Worm (Caenorhabditis elegans) whole organism, L1 larva: ENCODE measurements around the gene ZC376.8.

Experiments used
- C16A3.4 ChIP-seq: fragments of 150-350 bp; optimal IDR thresholded peaks from 2 replicates; lab custom pipeline; 2014; ENCODE audit warnings: missing biosample characterization, missing genetic modification characterization
- C34B4.2 ChIP-seq: sonication (generic microtip); optimal IDR thresholded peaks from 2 replicates; lab custom pipeline; 2017; ENCODE audit warnings: mild to moderate bottlenecking, missing genetic modification characterization, missing compliant biosample characterization
- Y116A8C.19 ChIP-seq: sonication (generic microtip); optimal IDR thresholded peaks from 2 replicates; lab custom pipeline; 2016; ENCODE audit warnings: missing compliant biosample characterization, missing genetic modification characterization, borderline replicate concordance
- alr-1 ChIP-seq: fragments of 200-800 bp; sonication (Bioruptor generic); optimal IDR thresholded peaks from 2 replicates; lab custom pipeline; 2018; ENCODE audit warnings: borderline replicate concordance, mild to moderate bottlenecking, missing genetic modification characterization, missing compliant biosample characterization
- ama-1 ChIP-seq: fragments of 150-350 bp; optimal IDR thresholded peaks from 2 replicates; lab custom pipeline; 2014
- ceh-63 ChIP-seq: fragments of 200-800 bp; sonication (Bioruptor generic); optimal IDR thresholded peaks from 2 replicates; lab custom pipeline; 2018; ENCODE audit warnings: mild to moderate bottlenecking, missing genetic modification characterization, missing compliant biosample characterization
- ceh-8 ChIP-seq: fragments of 200-800 bp; sonication (Bioruptor generic); optimal IDR thresholded peaks from 2 replicates; lab custom pipeline; 2018; ENCODE audit warnings: mild to moderate bottlenecking, missing genetic modification characterization, moderate library complexity, missing compliant biosample characterization
- ceh-82 ChIP-seq, 3 experiments: fragments of 150-350 bp in 1 of 3; sonication (generic microtip) in 2 of 3; optimal IDR thresholded peaks; 2 replicates each; lab custom pipeline; 2014 to 2017; ENCODE audit warnings: missing biosample characterization in 3 of 3, missing genetic modification characterization in 3 of 3
- ceh-88 ChIP-seq: fragments of 200-800 bp; sonication (Bioruptor generic); IDR thresholded peaks from 2 replicates; pipeline ENCODE4 v1.3.6; 2022; ENCODE audit warnings: missing genetic modification characterization, missing compliant biosample characterization
- dpl-1 ChIP-seq, 3 experiments: fragments of 150-350 bp in 2 of 3; sonication (generic microtip) in 1 of 3; optimal IDR thresholded peaks; 2 replicates each; lab custom pipeline; 2014 to 2017; ENCODE audit warnings: missing biosample characterization in 3 of 3, missing genetic modification characterization in 3 of 3, missing genetic modification reagents in 3 of 3
- dsc-1 ChIP-seq: sonication (generic microtip); optimal IDR thresholded peaks from 2 replicates; lab custom pipeline; 2016; ENCODE audit warnings: mild to moderate bottlenecking, missing genetic modification characterization, missing compliant biosample characterization
- efl-1 ChIP-seq, 4 experiments: fragments of 150-350 bp; optimal IDR thresholded peaks in 3 of 4; peaks in 1 of 4; 1 replicate in 1 of 4; 2 replicates in 3 of 4; lab custom pipeline; 2014; ENCODE audit warnings: missing biosample characterization in 2 of 4, missing genetic modification characterization in 2 of 4, missing genetic modification reagents in 2 of 4
- efl-3 ChIP-seq: fragments of 200-800 bp; sonication (Bioruptor generic); optimal IDR thresholded peaks from 2 replicates; lab custom pipeline; 2018; ENCODE audit warnings: mild to moderate bottlenecking, missing genetic modification characterization, missing compliant biosample characterization
- elt-2 ChIP-seq: sonication (generic microtip); optimal IDR thresholded peaks from 2 replicates; lab custom pipeline; 2016; ENCODE audit warnings: missing genetic modification characterization, mild to moderate bottlenecking, inconsistent platforms, missing compliant biosample characterization, missing genetic modification reagents
- elt-3 ChIP-seq, 6 experiments: fragments of 150-350 bp in 1 of 6; sonication (generic microtip); optimal IDR thresholded peaks; 2 replicates each; lab custom pipeline; 2017 to 2018; ENCODE audit warnings: missing biosample characterization in 6 of 6, missing genetic modification characterization in 6 of 6, inconsistent platforms in 1 of 6
- ets-5 ChIP-seq: fragments of 200-800 bp; sonication (Bioruptor generic); IDR thresholded peaks from 2 replicates; pipeline ENCODE4 v1.3.6; 2022; ENCODE audit warnings: missing genetic modification characterization, missing compliant biosample characterization
- fkh-4 ChIP-seq: sonication (generic microtip); optimal IDR thresholded peaks from 2 replicates; lab custom pipeline; 2016; ENCODE audit warnings: missing compliant biosample characterization, missing genetic modification characterization, borderline replicate concordance
- fkh-8 ChIP-seq: sonication (generic microtip); optimal IDR thresholded peaks from 2 replicates; lab custom pipeline; 2016; ENCODE audit warnings: mild to moderate bottlenecking, missing genetic modification characterization, missing compliant biosample characterization
- hlh-17 ChIP-seq: fragments of 200-800 bp; sonication (Bioruptor generic); optimal IDR thresholded peaks from 2 replicates; lab custom pipeline; 2018; ENCODE audit warnings: missing genetic modification characterization, mild to moderate bottlenecking, missing compliant biosample characterization, moderate library complexity, borderline replicate concordance
- hlh-4 ChIP-seq: sonication (generic microtip); optimal IDR thresholded peaks from 2 replicates; lab custom pipeline; 2016; ENCODE audit warnings: mild to moderate bottlenecking, missing genetic modification characterization, missing compliant biosample characterization
- hpl-2 ChIP-seq: fragments of 150-350 bp; optimal IDR thresholded peaks from 2 replicates; lab custom pipeline; 2014; ENCODE audit warnings: missing biosample characterization, missing genetic modification reagents, missing genetic modification characterization
- isw-1 ChIP-seq: fragments of 200-800 bp; sonication (Bioruptor generic); IDR thresholded peaks from 2 replicates; pipeline ENCODE4 v1.3.6; 2022; ENCODE audit warnings: missing genetic modification characterization, missing compliant biosample characterization
- lin-13 ChIP-seq: fragments of 150-350 bp; optimal IDR thresholded peaks from 2 replicates; lab custom pipeline; 2014; ENCODE audit warnings: missing biosample characterization, missing genetic modification reagents, missing genetic modification characterization
- lin-14 ChIP-seq: fragments of 200-800 bp; sonication (Bioruptor generic); optimal IDR thresholded peaks from 2 replicates; lab custom pipeline; 2018; ENCODE audit warnings: mild to moderate bottlenecking, missing genetic modification characterization, moderate library complexity, missing compliant biosample characterization
- lin-15B ChIP-seq: fragments of 150-350 bp; sonication (generic microtip); optimal IDR thresholded peaks from 3 replicates; lab custom pipeline; 2014; ENCODE audit warnings: missing biosample characterization, missing genetic modification characterization
- lir-3 ChIP-seq: sonication (generic microtip); optimal IDR thresholded peaks from 2 replicates; lab custom pipeline; 2016; ENCODE audit warnings: mild to moderate bottlenecking, missing genetic modification characterization, moderate library complexity, missing compliant biosample characterization; ENCODE audit not compliant: poor library complexity
- lsy-2 ChIP-seq, 2 experiments: fragments of 150-350 bp; optimal IDR thresholded peaks; 2 replicates each; lab custom pipeline; 2014; ENCODE audit warnings: missing biosample characterization in 2 of 2, missing genetic modification characterization in 2 of 2
- nhr-11 ChIP-seq: fragments of 150-350 bp; optimal IDR thresholded peaks from 2 replicates; lab custom pipeline; 2014; ENCODE audit warnings: missing biosample characterization, missing genetic modification characterization
- nhr-12 ChIP-seq: sonication (generic microtip); optimal IDR thresholded peaks from 2 replicates; lab custom pipeline; 2017; ENCODE audit warnings: missing biosample characterization, missing genetic modification characterization
- nhr-19 ChIP-seq: fragments of 200-800 bp; sonication (Bioruptor generic); conservative IDR thresholded peaks from 2 replicates; pipeline ENCODE4 v1.3.6; 2022; ENCODE audit warnings: missing genetic modification characterization, missing compliant biosample characterization
- nhr-237 ChIP-seq: fragments of 150-350 bp; optimal IDR thresholded peaks from 2 replicates; lab custom pipeline; 2014; ENCODE audit warnings: missing biosample characterization, missing genetic modification characterization
- nhr-28 ChIP-seq: fragments of 150-350 bp; optimal IDR thresholded peaks from 2 replicates; lab custom pipeline; 2014; ENCODE audit warnings: missing biosample characterization, missing genetic modification characterization
- nhr-76 ChIP-seq: sonication (generic microtip); optimal IDR thresholded peaks from 2 replicates; lab custom pipeline; 2017; ENCODE audit warnings: missing biosample characterization, missing genetic modification characterization
- nhr-90 ChIP-seq: sonication (generic microtip); optimal IDR thresholded peaks from 2 replicates; lab custom pipeline; 2016; ENCODE audit warnings: mild to moderate bottlenecking, missing genetic modification characterization, missing compliant biosample characterization; ENCODE audit not compliant: poor library complexity
- pag-3 ChIP-seq: sonication (generic microtip); optimal IDR thresholded peaks from 2 replicates; lab custom pipeline; 2017; ENCODE audit warnings: missing genetic modification characterization, mild to moderate bottlenecking, missing compliant biosample characterization, antibody characterized with exemption, borderline replicate concordance; ENCODE audit not compliant: insufficient read depth
- pqm-1 ChIP-seq: sonication (generic microtip); optimal IDR thresholded peaks from 3 replicates; lab custom pipeline; 2017; ENCODE audit warnings: missing biosample characterization, missing genetic modification characterization
- skn-1 ChIP-seq: fragments of 150-350 bp; optimal IDR thresholded peaks from 2 replicates; lab custom pipeline; 2014; ENCODE audit warnings: missing biosample characterization, missing genetic modification characterization
- snpc-4 ChIP-seq: fragments of 150-350 bp; optimal IDR thresholded peaks from 2 replicates; lab custom pipeline; 2014; ENCODE audit warnings: missing biosample characterization, missing genetic modification characterization
- swsn-7 ChIP-seq: sonication (generic microtip); optimal IDR thresholded peaks from 2 replicates; lab custom pipeline; 2016; ENCODE audit warnings: missing genetic modification characterization, missing compliant biosample characterization
- tbx-2 ChIP-seq: sonication (generic microtip); optimal IDR thresholded peaks from 2 replicates; lab custom pipeline; 2016; ENCODE audit warnings: missing genetic modification characterization, missing compliant biosample characterization
- unc-130 ChIP-seq: fragments of 150-350 bp; optimal IDR thresholded peaks from 2 replicates; lab custom pipeline; 2017; ENCODE audit warnings: missing biosample characterization, missing genetic modification characterization, inconsistent platforms
- unc-86 ChIP-seq: sonication (generic microtip); optimal IDR thresholded peaks from 2 replicates; lab custom pipeline; 2016; ENCODE audit warnings: missing genetic modification characterization, missing compliant biosample characterization
- ztf-11 ChIP-seq, 2 experiments: sonication (generic microtip); optimal IDR thresholded peaks; 2 replicates each; lab custom pipeline; 2016 to 2017; ENCODE audit warnings: missing genetic modification characterization in 2 of 2, missing biosample characterization in 1 of 2, missing compliant biosample characterization in 1 of 2

The ZC376.8 gene

DNA sequence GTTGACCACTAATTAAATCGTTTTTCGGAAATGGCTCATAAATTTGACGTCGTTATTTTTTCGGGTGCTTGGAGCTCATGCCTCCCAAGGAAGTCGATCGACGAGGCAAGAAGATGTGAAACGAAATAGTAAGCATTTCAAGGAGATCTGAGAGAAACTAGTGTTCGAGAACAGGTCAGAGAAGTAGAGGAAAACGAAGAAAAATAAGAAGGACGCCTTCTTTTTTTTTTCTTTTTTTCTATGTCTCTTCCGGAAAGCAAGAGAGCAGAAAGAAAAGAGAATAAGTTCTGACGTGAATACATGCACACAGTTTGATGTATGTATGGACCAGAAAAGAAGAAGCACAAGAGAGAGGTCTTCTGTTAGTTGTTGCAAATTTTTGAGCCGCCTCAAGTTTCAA, 36.4 kb upstream of the ZC376.8 start (continued):
- TF ChIP-seq unc-86 (peak; percentile 56), lin-14 (GFP tag; lab: Kevin White, UChicago) (peak; percentile 93), lsy-2 (tag; optimal IDR thresholded peaks at IDR 0.05; lab: Kevin White, UChicago) (peak in 1 of 2 experiments; percentile 53), ceh-82 (tag; optimal IDR thresholded peaks at IDR 0.05; lab: Kevin White, UChicago) (peak in 2 of 3 experiments; percentile 33 to 53), pqm-1 (no peak)

DNA sequence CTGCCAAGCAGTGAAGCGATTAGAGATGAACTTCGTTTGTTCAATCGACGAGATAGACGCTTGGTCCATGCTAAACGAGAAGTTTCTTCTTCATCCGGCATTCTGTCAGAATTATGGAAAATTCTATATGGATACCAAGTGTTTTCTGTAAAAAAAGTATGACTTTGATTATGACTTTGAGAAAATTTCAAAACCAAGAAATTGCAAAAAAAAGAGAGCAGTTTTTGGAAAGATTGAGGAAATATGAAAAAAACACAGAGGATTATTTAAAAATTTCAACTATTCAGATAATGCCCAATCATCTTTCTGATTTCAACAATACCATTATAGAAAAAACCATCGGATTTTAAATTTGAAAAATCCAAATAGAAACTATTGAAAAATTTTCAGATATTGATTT, 34.8 kb upstream of the ZC376.8 start, which contains the start of gene par-1:
par-1 (minus strand) TSS at position 101 of the 400 bp plus-strand sequence.
- TF ChIP-seq hlh-4 (tag; lab: Kevin White, UChicago), result no peak
- TF ChIP-seq C34B4.2 (tag; lab: Kevin White, UChicago), result no peak
- TF ChIP-seq ceh-88 (GFP tag; lab: Robert Waterston, UW), result no peak
- no peak for TF ChIP-seq nhr-19 (GFP tag; lab: Robert Waterston, UW)
- no peak for TF ChIP-seq ets-5 (GFP tag; lab: Robert Waterston, UW)
- no peak for TF ChIP-seq tbx-2
- TF ChIP-seq elt-2, result no peak
- no peak for TF ChIP-seq nhr-76 (tag; lab: Kevin White, UChicago)
- TF ChIP-seq hpl-2 (GFP tag; lab: Kevin White, UChicago), result no peak
- no peak for TF ChIP-seq ceh-63

DNA sequence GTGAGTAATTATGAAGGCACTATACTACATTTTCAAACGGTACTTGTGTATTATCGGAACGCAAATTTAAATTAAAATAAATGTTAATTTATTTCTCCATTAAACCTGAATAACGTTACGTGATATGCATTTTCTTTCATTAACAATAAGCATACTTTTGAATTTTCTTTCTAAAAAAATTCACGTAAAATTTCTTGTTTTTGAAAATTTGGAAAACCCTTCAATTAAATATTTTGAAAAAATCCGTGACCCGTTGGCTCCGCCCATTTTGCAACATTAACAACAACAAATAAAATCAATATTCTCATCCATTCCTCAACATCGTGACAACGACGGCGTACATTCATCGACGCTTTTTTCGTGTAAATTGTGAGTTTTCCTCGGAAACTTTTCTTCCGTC, 33.8 kb upstream of the ZC376.8 start, which contains the start of gene acs-10:
acs-10 (plus strand) TSS at position 301 of the 400 bp plus-strand sequence.
- no peak for TF ChIP-seq fkh-8
- no peak for TF ChIP-seq nhr-12
- no peak for TF ChIP-seq alr-1 (tag; lab: Kevin White, UChicago)
- TF ChIP-seq ceh-88 (GFP tag; lab: Robert Waterston, UW), result no peak
- no peak for TF ChIP-seq efl-1 (optimal IDR thresholded peaks at IDR 0.05; lab: Kevin White, UChicago)
- no peak for TF ChIP-seq efl-1 (GFP tag; optimal IDR thresholded peaks at IDR 0.05 in 1 of 2; lab: Kevin White, UChicago)
- no peak for TF ChIP-seq elt-3 (tag; optimal IDR thresholded peaks at IDR 0.05; lab: Kevin White, UChicago)
- no peak for TF ChIP-seq unc-130 (tag; lab: Kevin White, UChicago)
- no peak for TF ChIP-seq fkh-4 (tag; lab: Kevin White, UChicago)
- no peak for TF ChIP-seq hlh-17 (GFP tag; lab: Kevin White, UChicago)
- TF ChIP-seq unc-86, result no peak
- no peak for TF ChIP-seq dsc-1 (tag; lab: Kevin White, UChicago)
- TF ChIP-seq nhr-11 (tag; lab: Kevin White, UChicago), result no peak
- TF ChIP-seq snpc-4 (tag; lab: Kevin White, UChicago), result no peak
- TF ChIP-seq, all 84 proteins: peak for 0

DNA sequence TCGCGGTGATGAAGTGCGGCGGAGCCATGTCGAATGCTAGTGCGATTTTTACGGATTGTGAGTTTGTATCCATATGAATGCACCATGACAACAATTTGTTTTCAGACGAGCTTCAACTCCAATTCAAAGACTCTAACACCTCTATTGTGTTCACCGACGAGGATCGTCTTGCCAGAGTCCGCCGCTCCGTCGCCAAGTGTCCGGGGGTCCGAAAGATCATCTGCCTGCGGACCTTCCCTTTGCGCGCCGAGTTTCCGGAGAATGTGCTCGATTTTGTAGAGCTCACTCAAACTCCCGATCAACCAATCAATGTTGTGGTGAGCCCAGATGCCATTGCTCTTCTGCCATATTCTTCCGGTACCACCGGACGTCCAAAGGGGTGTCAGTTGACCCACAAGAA, 32.9 kb upstream of the ZC376.8 start:
- TF ChIP-seq skn-1 (tag; lab: Kevin White, UChicago), result no peak
- no peak for TF ChIP-seq lin-13 (GFP tag; lab: Kevin White, UChicago)
- TF ChIP-seq, all 84 proteins: peak for 0

DNA sequence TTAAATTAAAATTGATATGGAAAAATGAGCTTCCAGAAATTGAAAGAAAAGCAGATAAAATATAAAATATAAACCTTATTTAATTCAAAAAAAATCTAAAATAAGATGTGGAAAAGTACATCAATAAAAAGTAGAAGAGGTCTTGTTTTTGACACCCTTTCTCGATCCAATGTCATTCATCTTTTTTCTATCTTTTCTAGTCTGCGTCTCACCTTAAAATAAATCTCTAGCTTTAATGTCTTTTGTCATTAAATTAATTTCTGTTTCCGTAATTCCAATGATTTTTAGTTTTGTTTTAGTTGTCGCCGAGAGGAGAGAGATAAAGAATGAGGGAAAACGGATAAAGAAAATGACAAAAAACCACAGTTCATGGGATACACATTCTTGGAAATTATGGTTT, 30.9 kb upstream of the ZC376.8 start:
- TF ChIP-seq ceh-82 (tag; optimal IDR thresholded peaks at IDR 0.05; lab: Kevin White, UChicago), result no peak
- TF ChIP-seq ztf-11 (tag; optimal IDR thresholded peaks at IDR 0.05; lab: Kevin White, UChicago), result no peak
- TF ChIP-seq unc-86, result no peak
- TF ChIP-seq nhr-237 (tag; lab: Kevin White, UChicago), result no peak
- no peak for TF ChIP-seq nhr-28 (tag; lab: Kevin White, UChicago)
- no peak for TF ChIP-seq elt-2
- TF ChIP-seq ceh-88 (GFP tag; lab: Robert Waterston, UW), result no peak
- TF ChIP-seq lir-3 (tag; lab: Kevin White, UChicago), result no peak
- no peak for TF ChIP-seq nhr-90 (tag; lab: Kevin White, UChicago)
- TF ChIP-seq dpl-1 (GFP tag; optimal IDR thresholded peaks at IDR 0.05; lab: Kevin White, UChicago), result no peak
- TF ChIP-seq efl-3, result no peak
- no peak for TF ChIP-seq lin-13 (GFP tag; lab: Kevin White, UChicago)
- TF ChIP-seq elt-3 (tag; optimal IDR thresholded peaks at IDR 0.05; lab: Kevin White, UChicago), result peak in 1 of 6 experiments; percentile 32
- no peak for TF ChIP-seq pag-3 (tag; lab: Kevin White, UChicago)
- no peak for TF ChIP-seq Y116A8C.19 (tag; lab: Kevin White, UChicago)
- TF ChIP-seq alr-1 (tag; lab: Kevin White, UChicago), result no peak
- TF ChIP-seq ama-1 (lab: Kevin White, UChicago), result no peak
- TF ChIP-seq C34B4.2 (tag; lab: Kevin White, UChicago), result no peak
- no peak for TF ChIP-seq swsn-7 (tag; lab: Kevin White, UChicago)
- TF ChIP-seq ceh-8 (GFP tag; lab: Kevin White, UChicago), result no peak
- no peak for TF ChIP-seq C16A3.4 (tag; lab: Kevin White, UChicago)
- no peak for TF ChIP-seq nhr-76 (tag; lab: Kevin White, UChicago)
- no peak for TF ChIP-seq isw-1 (GFP tag; lab: Robert Waterston, UW)
- no peak for TF ChIP-seq lin-15B (tag; lab: Kevin White, UChicago)
